Worm (Caenorhabditis elegans) whole organism, L4 larva: ENCODE measurements around the gene srg-40.

ENCODE experiments used
- D1046.2 ChIP-seq: fragments of 200-800 bp; sonication (Bioruptor generic); IDR thresholded peaks from 2 replicates; pipeline ENCODE4 v1.3.6; 2022; ENCODE audit warnings: missing genetic modification characterization, missing compliant biosample characterization
- F10B5.3 ChIP-seq: sonication (generic microtip); optimal IDR thresholded peaks from 2 replicates; lab custom pipeline; 2016; ENCODE audit warnings: mild to moderate bottlenecking, missing genetic modification characterization, missing compliant biosample characterization
- F26F4.8 ChIP-seq: fragments of 200-800 bp; sonication (Bioruptor generic); conservative IDR thresholded peaks from 2 replicates; pipeline ENCODE4 v1.3.6; 2022; ENCODE audit warnings: missing genetic modification characterization, missing compliant biosample characterization
- R02D3.7 ChIP-seq: fragments of 150-350 bp; sonication (generic microtip); optimal IDR thresholded peaks from 3 replicates; lab custom pipeline; 2014; ENCODE audit warnings: missing biosample characterization, missing genetic modification characterization
- T26A8.4 ChIP-seq: fragments of 200-800 bp; sonication (Bioruptor generic); IDR thresholded peaks from 2 replicates; pipeline ENCODE4 v1.3.6; 2022; ENCODE audit warnings: missing genetic modification characterization, missing compliant biosample characterization
- Y48G9A.11 ChIP-seq: fragments of 200-800 bp; sonication (Bioruptor generic); IDR thresholded peaks from 2 replicates; pipeline ENCODE4 v1.3.6; 2022; ENCODE audit warnings: missing genetic modification reagents, missing genetic modification characterization, missing compliant biosample characterization
- ZK546.5 ChIP-seq, 2 experiments: sonication (generic microtip); optimal IDR thresholded peaks; 2 replicates each; lab custom pipeline; 2017; ENCODE audit warnings: missing biosample characterization in 2 of 2, missing genetic modification characterization in 2 of 2
- aha-1 ChIP-seq: fragments of 150-350 bp; peaks from one replicate; lab custom pipeline; 2014; ENCODE audit warnings: missing biosample characterization, missing genetic modification characterization
- arid-1 ChIP-seq: fragments of 200-800 bp; sonication (Bioruptor generic); conservative IDR thresholded peaks from 2 replicates; pipeline ENCODE4 v1.3.6; 2022; ENCODE audit warnings: missing genetic modification reagents, missing genetic modification characterization, missing compliant biosample characterization
- attf-4 ChIP-seq: sonication (generic microtip); optimal IDR thresholded peaks from 3 replicates; lab custom pipeline; 2017; ENCODE audit warnings: missing biosample characterization, missing genetic modification characterization
- ceh-28 ChIP-seq: fragments of 150-350 bp; optimal IDR thresholded peaks from 2 replicates; lab custom pipeline; 2014; ENCODE audit warnings: missing biosample characterization, missing genetic modification reagents, missing genetic modification characterization
- ceh-62 ChIP-seq: sonication (generic microtip); optimal IDR thresholded peaks from 2 replicates; lab custom pipeline; 2017; ENCODE audit warnings: missing biosample characterization, missing genetic modification characterization
- ces-1 ChIP-seq: fragments of 150-350 bp; sonication (generic microtip); optimal IDR thresholded peaks from 4 replicates; lab custom pipeline; 2014; ENCODE audit warnings: missing biosample characterization, missing genetic modification reagents, missing genetic modification characterization
- ctbp-1 ChIP-seq: fragments of 200-800 bp; sonication (Bioruptor generic); IDR thresholded peaks from 2 replicates; pipeline ENCODE4 v1.3.6; 2022; ENCODE audit warnings: missing genetic modification reagents, missing genetic modification characterization, missing compliant biosample characterization
- daf-16 ChIP-seq, 3 experiments: sonication (generic microtip); optimal IDR thresholded peaks; 2 replicates each; lab custom pipeline; 2016 to 2017; ENCODE audit warnings: missing genetic modification characterization in 3 of 3, missing genetic modification reagents in 3 of 3, mild to moderate bottlenecking in 2 of 3, missing compliant biosample characterization in 2 of 3, missing biosample characterization in 1 of 3, moderate library complexity in 1 of 3
- daf-8 ChIP-seq: fragments of 200-800 bp; sonication (Bioruptor generic); IDR thresholded peaks from 2 replicates; pipeline ENCODE4 v1.3.6; 2022; ENCODE audit warnings: missing genetic modification characterization, missing compliant biosample characterization
- dmd-6 ChIP-seq: fragments of 200-800 bp; sonication (Bioruptor generic); IDR thresholded peaks from 2 replicates; pipeline ENCODE4 v1.3.6; 2022; ENCODE audit warnings: missing genetic modification reagents, missing genetic modification characterization, missing compliant biosample characterization
- dmd-9 ChIP-seq: fragments of 200-800 bp; sonication (Bioruptor generic); IDR thresholded peaks from 2 replicates; pipeline ENCODE4 v1.3.6; 2022; ENCODE audit warnings: missing genetic modification reagents, missing genetic modification characterization, missing compliant biosample characterization
- dpl-1 ChIP-seq: fragments of 150-350 bp; optimal IDR thresholded peaks from 2 replicates; lab custom pipeline; 2014; ENCODE audit warnings: missing biosample characterization, missing genetic modification reagents, missing genetic modification characterization
- egl-43 ChIP-seq: fragments of 200-800 bp; sonication (Bioruptor generic); IDR thresholded peaks from 2 replicates; pipeline ENCODE4 v1.3.6; 2022; ENCODE audit warnings: missing genetic modification reagents, missing genetic modification characterization, missing compliant biosample characterization
- fkh-10 ChIP-seq: fragments of 150-350 bp; optimal IDR thresholded peaks from 2 replicates; lab custom pipeline; 2014; ENCODE audit warnings: missing biosample characterization, missing genetic modification reagents, missing genetic modification characterization
- fos-1 ChIP-seq: fragments of 150-350 bp; optimal IDR thresholded peaks from 2 replicates; lab custom pipeline; 2014; ENCODE audit warnings: missing biosample characterization, missing genetic modification characterization
- hlh-11 ChIP-seq: fragments of 200-800 bp; sonication (Bioruptor generic); optimal IDR thresholded peaks from 2 replicates; lab custom pipeline; 2018; ENCODE audit warnings: mild to moderate bottlenecking, missing genetic modification characterization, missing compliant biosample characterization
- hmg-1.1 ChIP-seq: fragments of 200-800 bp; sonication (Bioruptor generic); IDR thresholded peaks from 2 replicates; pipeline ENCODE4 v1.3.6; 2022; ENCODE audit warnings: missing genetic modification reagents, missing genetic modification characterization, missing compliant biosample characterization
- lin-29 ChIP-seq: fragments of 200-800 bp; sonication (Bioruptor generic); IDR thresholded peaks from 2 replicates; pipeline ENCODE4 v1.3.6; 2022; ENCODE audit warnings: missing genetic modification reagents, missing genetic modification characterization, missing compliant biosample characterization
- lin-38 ChIP-seq: fragments of 200-800 bp; sonication (Bioruptor generic); IDR thresholded peaks from 2 replicates; pipeline ENCODE4 v1.3.6; 2022; ENCODE audit warnings: missing genetic modification reagents, missing genetic modification characterization, missing compliant biosample characterization
- mdl-1 ChIP-seq, 2 experiments: fragments of 150-350 bp in 1 of 2; sonication (generic microtip) in 1 of 2; optimal IDR thresholded peaks; 2 replicates each; lab custom pipeline; 2014 to 2017; ENCODE audit warnings: missing biosample characterization in 2 of 2, missing genetic modification characterization in 2 of 2
- mdt-29 ChIP-seq: fragments of 200-800 bp; sonication (Bioruptor generic); IDR thresholded peaks from 2 replicates; pipeline ENCODE4 v1.3.6; 2022; ENCODE audit warnings: missing genetic modification reagents, missing genetic modification characterization, missing compliant biosample characterization
- mep-1 ChIP-seq: fragments of 150-350 bp; sonication (generic microtip); optimal IDR thresholded peaks from 3 replicates; lab custom pipeline; 2014; ENCODE audit warnings: missing biosample characterization, missing genetic modification characterization
- mes-2 ChIP-seq: sonication (generic microtip); optimal IDR thresholded peaks from 2 replicates; lab custom pipeline; 2016; ENCODE audit warnings: missing genotype, mild to moderate bottlenecking, missing genetic modification characterization, missing compliant biosample characterization; ENCODE audit not compliant: poor library complexity, severe bottlenecking
- mxl-3 ChIP-seq: fragments of 200-800 bp; sonication (Bioruptor generic); optimal IDR thresholded peaks from 2 replicates; lab custom pipeline; 2018; ENCODE audit warnings: mild to moderate bottlenecking, missing genetic modification characterization, missing compliant biosample characterization
- nhr-111 ChIP-seq: fragments of 200-800 bp; sonication (Bioruptor generic); optimal IDR thresholded peaks from 2 replicates; lab custom pipeline; 2018; ENCODE audit warnings: mild to moderate bottlenecking, missing genetic modification characterization, missing compliant biosample characterization
- nhr-237 ChIP-seq: sonication (generic microtip); optimal IDR thresholded peaks from 2 replicates; lab custom pipeline; 2017; ENCODE audit warnings: missing biosample characterization, missing genetic modification characterization
- nhr-25 ChIP-seq: sonication (generic microtip); optimal IDR thresholded peaks from 2 replicates; lab custom pipeline; 2017; ENCODE audit warnings: missing genetic modification characterization, mild to moderate bottlenecking, missing compliant biosample characterization, antibody characterized with exemption, moderate library complexity, borderline replicate concordance; ENCODE audit not compliant: insufficient read depth
- nhr-48 ChIP-seq: sonication (generic microtip); optimal IDR thresholded peaks from 2 replicates; lab custom pipeline; 2016; ENCODE audit warnings: mild to moderate bottlenecking, missing genetic modification characterization, missing compliant biosample characterization
- nhr-77 ChIP-seq: fragments of 150-350 bp; optimal IDR thresholded peaks from 2 replicates; lab custom pipeline; 2014; ENCODE audit warnings: missing biosample characterization, missing genetic modification characterization
- php-3 ChIP-seq: fragments of 200-800 bp; sonication (Bioruptor generic); IDR thresholded peaks from 2 replicates; pipeline ENCODE4 v1.3.6; 2022; ENCODE audit warnings: missing genetic modification reagents, missing genetic modification characterization, missing compliant biosample characterization
- rbr-2 ChIP-seq: sonication (generic microtip); optimal IDR thresholded peaks from 2 replicates; lab custom pipeline; 2016; ENCODE audit warnings: missing genotype, missing genetic modification characterization, missing compliant biosample characterization
- sdz-12 ChIP-seq: fragments of 200-800 bp; sonication (Bioruptor generic); optimal IDR thresholded peaks from 2 replicates; lab custom pipeline; 2018; ENCODE audit warnings: mild to moderate bottlenecking, missing genetic modification characterization, missing compliant biosample characterization
- set-16 ChIP-seq: fragments of 200-800 bp; sonication (Bioruptor generic); IDR thresholded peaks from 2 replicates; pipeline ENCODE4 v1.3.6; 2022; ENCODE audit warnings: missing genetic modification reagents, missing genetic modification characterization, missing compliant biosample characterization
- unc-39 ChIP-seq: sonication (generic microtip); optimal IDR thresholded peaks from 2 replicates; lab custom pipeline; 2017; ENCODE audit warnings: missing biosample characterization, missing genetic modification characterization
- zag-1 ChIP-seq: fragments of 150-350 bp; optimal IDR thresholded peaks from 2 replicates; lab custom pipeline; 2014; ENCODE audit warnings: missing biosample characterization, missing genetic modification characterization
- zfp-2 ChIP-seq: sonication (generic microtip); optimal IDR thresholded peaks from 2 replicates; lab custom pipeline; 2016; ENCODE audit warnings: mild to moderate bottlenecking, missing genetic modification characterization, missing compliant biosample characterization
- zfp-3 ChIP-seq: fragments of 200-800 bp; sonication (Bioruptor generic); conservative IDR thresholded peaks from 2 replicates; pipeline ENCODE4 v1.3.6; 2022; ENCODE audit warnings: missing genetic modification reagents, missing genetic modification characterization, missing compliant biosample characterization
- zip-2 ChIP-seq: fragments of 150-350 bp; optimal IDR thresholded peaks from 2 replicates; lab custom pipeline; 2014; ENCODE audit warnings: missing biosample characterization, missing genetic modification characterization

The srg-40 gene

ce11 chrV:11121247-11121646 lies 43.1 kb downstream of the srg-40 start (continued):
- TF ChIP-seq daf-16 (GFP tag; optimal IDR thresholded peaks at IDR 0.05; lab: Kevin White, UChicago) (peak in 1 of 2 experiments; percentile 51), daf-16 (tag; optimal IDR thresholded peaks at IDR 0.05; lab: Kevin White, UChicago) (no peak)
- TF ChIP-seq, all 104 proteins: peak for 18

- 0 out of 2 replicates have a peak, but pooled peaks have one; percentile 28 for TF ChIP-seq ctbp-1 (GFP tag; lab: Robert Waterston, UW)
- no peak for TF ChIP-seq lin-29
- TF ChIP-seq aha-1, result peak; percentile 52
- TF ChIP-seq mdt-29 (GFP tag; lab: Robert Waterston, UW), result 0 out of 2 replicates have a peak, but pooled peaks have one; percentile 20
- no peak for TF ChIP-seq zfp-2
- no peak for TF ChIP-seq fos-1 (tag; lab: Kevin White, UChicago)
- TF ChIP-seq rbr-2 (tag; lab: Kevin White, UChicago), result peak; percentile 1
- peak; percentile 38 for TF ChIP-seq nhr-111
- TF ChIP-seq T26A8.4 (GFP tag; lab: Robert Waterston, UW), result peak; percentile 30; the same call in 1 of the 2 replicates
- TF ChIP-seq lin-38 (GFP tag; lab: Robert Waterston, UW), result 0 out of 2 replicates have a peak, but pooled peaks have one; percentile 5
- TF ChIP-seq zip-2, result peak; percentile 34
- TF ChIP-seq mep-1, result peak; percentile 0
These were observed 45.0 kb downstream of the srg-40 start, which contains the start of gene scb-1 for ce11 chrV:11119294-11119755. TSS of gene scb-1 (minus strand) at chrV:11119705.

- peak; percentile 31 for TF ChIP-seq nhr-77
- TF ChIP-seq F26F4.8, result no peak
- TF ChIP-seq ces-1 (GFP tag; lab: Kevin White, UChicago), result no peak
- no peak for TF ChIP-seq attf-4 (tag; lab: Kevin White, UChicago)
- TF ChIP-seq R02D3.7 (tag; lab: Kevin White, UChicago), result no peak
- TF ChIP-seq zfp-3 (GFP tag; lab: Robert Waterston, UW), result peak; percentile 78; the same call in 1 of the 2 replicates
- no peak for TF ChIP-seq nhr-237 (tag; lab: Kevin White, UChicago)
- no peak for TF ChIP-seq mxl-3 (GFP tag; lab: Kevin White, UChicago)
- TF ChIP-seq zag-1 (tag; lab: Kevin White, UChicago), result no peak
- no peak for TF ChIP-seq set-16
- TF ChIP-seq nhr-48 (tag; lab: Kevin White, UChicago), result no peak
- no peak for TF ChIP-seq ZK546.5 (tag; optimal IDR thresholded peaks at IDR 0.05; lab: Kevin White, UChicago)
- TF ChIP-seq daf-16 (GFP tag; optimal IDR thresholded peaks at IDR 0.05; lab: Kevin White, UChicago), result peak in 1 of 2 experiments; percentile 14
- TF ChIP-seq daf-16 (tag; optimal IDR thresholded peaks at IDR 0.05; lab: Kevin White, UChicago), result peak; percentile 28
- no peak for TF ChIP-seq dpl-1 (GFP tag; lab: Kevin White, UChicago)
- peak; percentile 23 for TF ChIP-seq mes-2
- TF ChIP-seq Y48G9A.11 (GFP tag; lab: Robert Waterston, UW), result no peak
- TF ChIP-seq hmg-1.1 (GFP tag; lab: Robert Waterston, UW), result no peak
- TF ChIP-seq dmd-6 (GFP tag; lab: Robert Waterston, UW), result no peak
- TF ChIP-seq daf-8 (GFP tag; lab: Robert Waterston, UW), result no peak
- TF ChIP-seq unc-39 (tag; lab: Kevin White, UChicago), result no peak
- no peak for TF ChIP-seq F10B5.3 (tag; lab: Kevin White, UChicago)
- no peak for TF ChIP-seq ceh-28 (tag; lab: Kevin White, UChicago)
- TF ChIP-seq lin-29, result no peak
- TF ChIP-seq dmd-9 (GFP tag; lab: Robert Waterston, UW), result no peak
- TF ChIP-seq sdz-12 (GFP tag; lab: Kevin White, UChicago), result no peak
- TF ChIP-seq egl-43 (GFP tag; lab: Robert Waterston, UW), result no peak
- no peak for TF ChIP-seq hlh-11 (tag; lab: Kevin White, UChicago)
- TF ChIP-seq arid-1 (GFP tag; lab: Robert Waterston, UW), result no peak
- no peak for TF ChIP-seq nhr-111
- no peak for TF ChIP-seq fkh-10 (GFP tag; lab: Kevin White, UChicago)
- TF ChIP-seq mdl-1 (tag; optimal IDR thresholded peaks at IDR 0.05; lab: Kevin White, UChicago), result no peak
- no peak for TF ChIP-seq ceh-62
- TF ChIP-seq rbr-2 (tag; lab: Kevin White, UChicago), result no peak
- TF ChIP-seq php-3 (GFP tag; lab: Robert Waterston, UW), result no peak
- no peak for TF ChIP-seq D1046.2 (GFP tag; lab: Robert Waterston, UW)
- TF ChIP-seq mdt-29 (GFP tag; lab: Robert Waterston, UW), result no peak
- TF ChIP-seq nhr-25 (tag; lab: Kevin White, UChicago), result peak; percentile 14
- TF ChIP-seq T26A8.4 (GFP tag; lab: Robert Waterston, UW), result 0 out of 2 replicates have a peak, but pooled peaks have one; percentile 42
- no peak for TF ChIP-seq zip-2
These were observed 46.1 kb downstream of the srg-40 start for ce11 chrV:11118179-11118725.
